Worm (Caenorhabditis elegans) whole organism, early embryonic: ENCODE results near the gene acr-15.

Source experiments
- hnd-1 ChIP-seq: sonication (generic microtip); optimal IDR thresholded peaks from 2 replicates; lab custom pipeline; 2016; ENCODE audit warnings: missing genetic modification characterization, missing compliant biosample characterization
- scrt-1 ChIP-seq: fragments of 200-800 bp; sonication (Bioruptor generic); IDR thresholded peaks from 2 replicates; pipeline ENCODE4 v1.3.6; 2022; ENCODE audit warnings: missing genetic modification characterization, missing compliant biosample characterization

DNA sequence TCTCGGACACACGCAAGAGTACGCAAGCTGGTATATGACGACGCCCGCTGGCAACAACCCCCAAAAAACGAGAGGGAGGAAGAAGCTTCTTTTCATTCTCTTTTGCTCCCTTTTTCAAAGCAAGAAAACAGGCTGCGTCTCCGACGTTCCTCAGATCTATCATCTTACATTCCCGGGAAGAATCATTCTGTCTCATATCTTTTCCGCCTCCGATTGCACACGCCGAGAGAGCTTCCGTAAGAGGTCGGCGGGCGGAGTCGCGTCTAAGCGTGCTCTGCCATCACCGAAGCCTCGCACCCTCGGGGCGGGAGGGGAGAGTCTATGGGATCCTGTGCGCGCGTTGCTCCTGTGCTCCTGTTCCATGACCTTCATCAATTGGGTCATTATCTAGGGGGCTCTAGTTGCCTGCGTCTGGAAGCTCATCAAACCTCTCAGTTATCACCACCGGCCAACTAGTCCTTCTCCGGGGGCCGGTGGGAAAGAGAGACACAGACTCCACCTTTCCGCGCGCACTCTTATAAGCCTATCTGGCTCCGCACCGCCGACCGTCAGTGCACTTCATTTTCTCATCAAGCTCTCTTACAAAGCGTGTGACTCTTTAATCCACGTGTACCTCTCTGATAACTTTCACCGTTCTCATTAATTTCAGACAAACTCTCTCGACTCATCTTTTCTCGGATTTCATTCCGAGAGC is 6.8 kb upstream of the acr-15 start, which contains the start of the genes slc-17.8 and asns-1:
- no peak for TF ChIP-seq hnd-1 (tag; lab: Kevin White, UChicago)
- TF ChIP-seq scrt-1 (GFP tag; lab: Robert Waterston, UW), result no peak
